Worm (Caenorhabditis elegans) whole organism, late embryonic: ENCODE data around the gene R107.9.
A peak's percentile ranks its signal among the peaks of the same experiment; 100 is the strongest.

Source experiments
- hlh-13 ChIP-seq: fragments of 200-800 bp; sonication (Bioruptor generic); optimal IDR thresholded peaks from 2 replicates; lab custom pipeline; 2018; ENCODE audit warnings: mild to moderate bottlenecking, missing genetic modification characterization, missing compliant biosample characterization
- sox-2 ChIP-seq: fragments of 200-800 bp; sonication (Bioruptor generic); IDR thresholded peaks from 2 replicates; pipeline ENCODE4 v1.3.6; 2022; ENCODE audit warnings: missing genetic modification reagents, missing genetic modification characterization, missing compliant biosample characterization
- unc-55 ChIP-seq: sonication (generic microtip); optimal IDR thresholded peaks from 2 replicates; lab custom pipeline; 2017; ENCODE audit warnings: missing biosample characterization, missing genetic modification reagents, missing genetic modification characterization
- zip-5 ChIP-seq: sonication (generic microtip); optimal IDR thresholded peaks from 2 replicates; lab custom pipeline; 2016; ENCODE audit warnings: missing genetic modification characterization, missing compliant biosample characterization

Gene R107.9

ce11 chrIII:9084329-9084728 is 46.6 kb downstream of the R107.9 start (continued):
- no peak for TF ChIP-seq sox-2
- no peak for TF ChIP-seq hlh-13 (GFP tag; lab: Kevin White, UChicago)
- peak; percentile 82 for TF ChIP-seq unc-55 (GFP tag; lab: Kevin White, UChicago)
- TF ChIP-seq zip-5 (tag; lab: Kevin White, UChicago), result no peak
- TF ChIP-seq, all 69 proteins: peak for 9
